Worm (Caenorhabditis elegans): ENCODE results near the gene zhit-3.

ce11 chrV:10202340-10202739 is 9.6 kb downstream of the zhit-3 start:
- TF ChIP-seq blmp-1 (tag; optimal IDR thresholded peaks at IDR 0.05) (no peak), unc-86 (tag; optimal IDR thresholded peaks at IDR 0.05) (no peak), pqm-1 (tag; optimal IDR thresholded peaks at IDR 0.05) (no peak), fkh-10 (GFP tag; optimal IDR thresholded peaks at IDR 0.05) (no peak), ceh-8 (GFP tag; optimal IDR thresholded peaks at IDR 0.05) (no peak), ces-1 (GFP tag; optimal IDR thresholded peaks at IDR 0.05) (no peak)

All from whole organism, L1 larva.